Fruit fly (Drosophila melanogaster): ENCODE measurements around the gene Zw10.

- TF ChIP-seq usp (GFP tag; optimal IDR thresholded peaks at IDR 0.05) (no peak), lola (GFP tag; optimal IDR thresholded peaks at IDR 0.05) (no peak)
These were observed 10.8 kb upstream of the Zw10 start for dm6 chrX:2593094-2593752.

All from whole organism, wandering third instar larva.